Worm (Caenorhabditis elegans) whole organism, early embryonic: ENCODE data around the gene W08E12.4.
"Not testable (repeated sequence)": the region's sequence is repeated elsewhere in the genome, so short reads cannot be mapped to it uniquely, and the experiment has no call there.

Experiments used
- B0310.2 ChIP-seq: sonication (generic microtip); optimal IDR thresholded peaks from 2 replicates; lab custom pipeline; 2016; ENCODE audit warnings: mild to moderate bottlenecking, missing genetic modification characterization, missing compliant biosample characterization
- F13C5.2 ChIP-seq: sonication (generic microtip); optimal IDR thresholded peaks from 2 replicates; lab custom pipeline; 2017; ENCODE audit warnings: mild to moderate bottlenecking, missing genetic modification characterization, inconsistent platforms, missing compliant biosample characterization
- aly-1 ChIP-seq: sonication (generic microtip); optimal IDR thresholded peaks from 2 replicates; lab custom pipeline; 2016; ENCODE audit warnings: missing genetic modification characterization, missing compliant biosample characterization
- ama-1 ChIP-seq: fragments of 150-350 bp; optimal IDR thresholded peaks from 2 replicates; lab custom pipeline; 2014
- ceh-13 ChIP-seq: fragments of 200-800 bp; sonication (Bioruptor generic); optimal IDR thresholded peaks from 2 replicates; lab custom pipeline; 2018; ENCODE audit warnings: mild to moderate bottlenecking, missing genetic modification characterization, missing compliant biosample characterization
- ceh-36 ChIP-seq: sonication (generic microtip); optimal IDR thresholded peaks from 2 replicates; lab custom pipeline; 2016; ENCODE audit warnings: missing genetic modification characterization, inconsistent platforms, missing compliant biosample characterization
- ets-7 ChIP-seq: sonication (generic microtip); optimal IDR thresholded peaks from 2 replicates; lab custom pipeline; 2016; ENCODE audit warnings: missing genotype, missing genetic modification characterization, missing compliant biosample characterization
- flt-1 ChIP-seq: fragments of 200-800 bp; sonication (Bioruptor generic); IDR thresholded peaks from 2 replicates; pipeline ENCODE4 v1.3.6; 2022; ENCODE audit warnings: missing genetic modification characterization, missing compliant biosample characterization
- hmbx-1 ChIP-seq: sonication (generic microtip); optimal IDR thresholded peaks from 2 replicates; lab custom pipeline; 2016; ENCODE audit warnings: mild to moderate bottlenecking, missing genetic modification characterization, missing compliant biosample characterization
- hmg-4 ChIP-seq: fragments of 200-800 bp; sonication (Bioruptor generic); optimal IDR thresholded peaks from 2 replicates; lab custom pipeline; 2018; ENCODE audit warnings: mild to moderate bottlenecking, missing genetic modification characterization, missing compliant biosample characterization
- hnd-1 ChIP-seq: sonication (generic microtip); optimal IDR thresholded peaks from 2 replicates; lab custom pipeline; 2016; ENCODE audit warnings: missing genetic modification characterization, missing compliant biosample characterization
- pes-1 ChIP-seq: fragments of 200-800 bp; sonication (Bioruptor generic); IDR thresholded peaks from 2 replicates; pipeline ENCODE4 v1.3.6; 2022; ENCODE audit warnings: missing genetic modification reagents, missing genetic modification characterization, missing compliant biosample characterization
- scrt-1 ChIP-seq: fragments of 200-800 bp; sonication (Bioruptor generic); IDR thresholded peaks from 2 replicates; pipeline ENCODE4 v1.3.6; 2022; ENCODE audit warnings: missing genetic modification characterization, missing compliant biosample characterization
- sea-1 ChIP-seq: fragments of 200-800 bp; sonication (Bioruptor generic); conservative IDR thresholded peaks from 2 replicates; pipeline ENCODE4 v1.3.6; 2022; ENCODE audit warnings: missing genetic modification characterization, missing compliant biosample characterization
- tbx-11 ChIP-seq: fragments of 200-800 bp; sonication (Bioruptor generic); IDR thresholded peaks from 2 replicates; pipeline ENCODE4 v1.3.6; 2022; ENCODE audit warnings: missing genetic modification characterization, missing compliant biosample characterization
- tbx-37 ChIP-seq: fragments of 200-800 bp; sonication (Bioruptor generic); conservative IDR thresholded peaks from 2 replicates; pipeline ENCODE4 v1.3.6; 2022; ENCODE audit warnings: missing genetic modification reagents, missing genetic modification characterization, missing compliant biosample characterization
- tra-4 ChIP-seq: sonication (generic microtip); optimal IDR thresholded peaks from 2 replicates; lab custom pipeline; 2017; ENCODE audit warnings: missing genetic modification characterization, missing compliant biosample characterization

The W08E12.4 gene

ce11 chrIV:3310662-3311219 lies 8.6 kb downstream of the W08E12.4 start:
- no peak for TF ChIP-seq hnd-1
- no peak for TF ChIP-seq ets-7 (tag; lab: Kevin White, UChicago)
- TF ChIP-seq tra-4 (tag; lab: Kevin White, UChicago), result no peak
- no peak for TF ChIP-seq hmbx-1
- no peak for TF ChIP-seq ama-1 (lab: Kevin White, UChicago)
- TF ChIP-seq scrt-1 (GFP tag; lab: Robert Waterston, UW), result no peak
- TF ChIP-seq B0310.2, result no peak
- no peak for TF ChIP-seq hmg-4 (GFP tag; lab: Kevin White, UChicago)
- TF ChIP-seq flt-1, result no peak
- TF ChIP-seq tbx-37 (GFP tag; lab: Robert Waterston, UW), result no peak
- TF ChIP-seq sea-1 (GFP tag; lab: Robert Waterston, UW), result no peak
- no peak for TF ChIP-seq ceh-36 (tag; lab: Kevin White, UChicago)
- no peak for TF ChIP-seq ceh-13 (GFP tag; lab: Kevin White, UChicago)
- TF ChIP-seq aly-1 (tag; lab: Kevin White, UChicago), result no peak

ce11 chrIV:3311243-3311642 lies 9.1 kb downstream of the W08E12.4 start, which contains the start of gene zip-11:
Gene zip-11 (plus strand): TSS chrIV:3311276.
- TF ChIP-seq B0310.2 (no peak), ama-1 (lab: Kevin White, UChicago) (no peak), hmg-4 (GFP tag; lab: Kevin White, UChicago) (peak; percentile 28)

ce11 chrIV:3331758-3332157 lies 29.6 kb downstream of the W08E12.4 start, which contains the start of gene F42A6.5:
Gene F42A6.5 (minus strand): TSS chrIV:3331858.
- not testable (repeated sequence) for TF ChIP-seq sea-1, scrt-1, tbx-11 (GFP tag; lab: Robert Waterston, UW)

ce11 chrIV:3336585-3336984 lies 34.4 kb downstream of the W08E12.4 start, which contains the start of gene F42A6.6:
Gene F42A6.6 (minus strand): TSS chrIV:3336873.
- TF ChIP-seq hnd-1, result no peak
- no peak for TF ChIP-seq pes-1
- peak; percentile 94 for TF ChIP-seq ama-1 (lab: Kevin White, UChicago)
- TF ChIP-seq hmg-4 (GFP tag; lab: Kevin White, UChicago), result peak; percentile 4
- no peak for TF ChIP-seq hmbx-1
- TF ChIP-seq tbx-11 (GFP tag; lab: Robert Waterston, UW), result 0 out of 2 replicates have a peak, but pooled peaks have one; percentile 50
- 0 out of 2 replicates have a peak, but pooled peaks have one; percentile 49 for TF ChIP-seq scrt-1 (GFP tag; lab: Robert Waterston, UW)
- TF ChIP-seq tra-4 (tag; lab: Kevin White, UChicago), result no peak
- no peak for TF ChIP-seq ets-7 (tag; lab: Kevin White, UChicago)
- TF ChIP-seq sea-1 (GFP tag; lab: Robert Waterston, UW), result no peak
- no peak for TF ChIP-seq B0310.2
- TF ChIP-seq F13C5.2 (tag; lab: Kevin White, UChicago), result no peak
- no peak for TF ChIP-seq tbx-37 (GFP tag; lab: Robert Waterston, UW)
- TF ChIP-seq ceh-36 (tag; lab: Kevin White, UChicago), result peak; percentile 15
- TF ChIP-seq ceh-13 (GFP tag; lab: Kevin White, UChicago), result no peak
- TF ChIP-seq flt-1, result no peak
- TF ChIP-seq aly-1 (tag; lab: Kevin White, UChicago), result no peak

- TF ChIP-seq B0310.2 (no peak), ceh-13 (GFP tag; lab: Kevin White, UChicago) (no peak), ceh-36 (tag; lab: Kevin White, UChicago) (no peak), ama-1 (lab: Kevin White, UChicago) (no peak), sea-1 (GFP tag; lab: Robert Waterston, UW) (peak; percentile 31; the same call in 1 of the 2 replicates), scrt-1 (GFP tag; lab: Robert Waterston, UW) (0 out of 2 replicates have a peak, but pooled peaks have one; percentile 55), hmg-4 (GFP tag; lab: Kevin White, UChicago) (peak; percentile 76), tra-4 (tag; lab: Kevin White, UChicago) (no peak), hnd-1 (no peak), pes-1 (peak; percentile 25; the same call in 1 of the 2 replicates), tbx-11 (GFP tag; lab: Robert Waterston, UW) (0 out of 2 replicates have a peak, but pooled peaks have one; percentile 55)
Observed at ce11 chrIV:3337275-3337674, 35.1 kb downstream of the W08E12.4 start.

- TF ChIP-seq ets-7 (tag; lab: Kevin White, UChicago) (no peak), hnd-1 (no peak), F13C5.2 (tag; lab: Kevin White, UChicago) (no peak)
Observed at ce11 chrIV:3338176-3338575, 36.0 kb downstream of the W08E12.4 start.

- TF ChIP-seq tbx-37 (GFP tag; lab: Robert Waterston, UW) (no peak), hnd-1 (no peak), sea-1 (GFP tag; lab: Robert Waterston, UW) (no peak), F13C5.2 (tag; lab: Kevin White, UChicago) (peak; percentile 35), ceh-13 (GFP tag; lab: Kevin White, UChicago) (no peak)
Observed at ce11 chrIV:3338676-3339075, 36.5 kb downstream of the W08E12.4 start, which contains the start of gene hrpa-1. Gene hrpa-1 (minus strand): TSS chrIV:3338867.

- TF ChIP-seq ets-7 (tag; lab: Kevin White, UChicago), result no peak
- TF ChIP-seq hmg-4 (GFP tag; lab: Kevin White, UChicago), result no peak
- no peak for TF ChIP-seq hmbx-1
- TF ChIP-seq ceh-13 (GFP tag; lab: Kevin White, UChicago), result no peak
- TF ChIP-seq tra-4 (tag; lab: Kevin White, UChicago), result no peak
- TF ChIP-seq F13C5.2 (tag; lab: Kevin White, UChicago), result no peak
- no peak for TF ChIP-seq tbx-11 (GFP tag; lab: Robert Waterston, UW)
- TF ChIP-seq flt-1, result no peak
- TF ChIP-seq sea-1 (GFP tag; lab: Robert Waterston, UW), result no peak
- no peak for TF ChIP-seq pes-1
- no peak for TF ChIP-seq scrt-1 (GFP tag; lab: Robert Waterston, UW)
- TF ChIP-seq tbx-37 (GFP tag; lab: Robert Waterston, UW), result no peak
- TF ChIP-seq aly-1 (tag; lab: Kevin White, UChicago), result no peak
- no peak for TF ChIP-seq ceh-36 (tag; lab: Kevin White, UChicago)
- TF ChIP-seq hnd-1, result no peak
- TF ChIP-seq B0310.2, result no peak
- TF ChIP-seq ama-1 (lab: Kevin White, UChicago), result no peak
Observed at ce11 chrIV:3341170-3341569, 39.0 kb downstream of the W08E12.4 start, which contains the start of gene F42A6.2. Gene F42A6.2 (plus strand): TSS chrIV:3341470.
